Fruit fly (Drosophila melanogaster) whole organism, embryonic: ENCODE results near the gene acj6.

Experiments
- Bteb2 ChIP-seq: fragments of 200-800 bp; sonication (Bioruptor generic); optimal IDR thresholded peaks from 2 replicates; lab custom pipeline; 2016; ENCODE audit warnings: missing biosample characterization, missing genetic modification characterization
- CG1024 ChIP-seq: fragments of 200-800 bp; sonication (Bioruptor generic); IDR thresholded peaks from 2 replicates; pipeline ENCODE4 v1.3.6; 2022; ENCODE audit warnings: missing biosample characterization, missing genetic modification characterization
- CG12769 ChIP-seq: fragments of 200-800 bp; sonication (Bioruptor generic); optimal IDR thresholded peaks from 2 replicates; lab custom pipeline; 2019; ENCODE audit warnings: missing biosample characterization, mild to moderate bottlenecking, missing genetic modification characterization, moderate library complexity
- CG15601 ChIP-seq: fragments of 200-800 bp; sonication (Bioruptor generic); optimal IDR thresholded peaks from 3 replicates; lab custom pipeline; 2019; ENCODE audit warnings: missing biosample characterization, mild to moderate bottlenecking, missing genetic modification characterization, moderate library complexity
- CG1603 ChIP-seq: fragments of 200-800 bp; sonication (Bioruptor generic); optimal IDR thresholded peaks from 2 replicates; lab custom pipeline; 2019; ENCODE audit warnings: missing biosample characterization, mild to moderate bottlenecking, missing genetic modification characterization, moderate library complexity
- CG17186 ChIP-seq: fragments of 200-800 bp; sonication (Bioruptor generic); optimal IDR thresholded peaks from 3 replicates; lab custom pipeline; 2017; ENCODE audit warnings: missing biosample characterization, missing genetic modification reagents, missing genetic modification characterization
- CG17359 ChIP-seq: fragments of 200-800 bp; sonication (Bioruptor generic); optimal IDR thresholded peaks from 3 replicates; lab custom pipeline; 2018; ENCODE audit warnings: missing biosample characterization, mild to moderate bottlenecking, missing genetic modification characterization, moderate library complexity
- CG2129 ChIP-seq: fragments of 200-800 bp; sonication (Bioruptor generic); IDR thresholded peaks from 2 replicates; pipeline ENCODE4 v1.3.6; 2022; ENCODE audit warnings: missing biosample characterization, missing genetic modification characterization; ENCODE audit not compliant: partially characterized antibody
- CG30403 ChIP-seq: fragments of 200-800 bp; sonication (Bioruptor generic); optimal IDR thresholded peaks from 3 replicates; lab custom pipeline; 2016; ENCODE audit warnings: missing biosample characterization, missing genetic modification characterization
- CG32772 ChIP-seq: fragments of 200-800 bp; sonication (Bioruptor generic); IDR thresholded peaks from 2 replicates; pipeline ENCODE4 v1.3.6; 2022; ENCODE audit warnings: missing biosample characterization, missing genetic modification characterization
- CG4617 ChIP-seq: fragments of 200-800 bp; sonication (Bioruptor generic); optimal IDR thresholded peaks from 3 replicates; lab custom pipeline; 2016; ENCODE audit warnings: missing biosample characterization, missing genetic modification characterization, borderline replicate concordance
- CG7271 ChIP-seq: fragments of 200-800 bp; sonication (Bioruptor generic); optimal IDR thresholded peaks from 2 replicates; lab custom pipeline; 2018; ENCODE audit warnings: missing biosample characterization, mild to moderate bottlenecking, missing genetic modification characterization, moderate library complexity
- CG9215 ChIP-seq: fragments of 200-800 bp; sonication (Bioruptor generic); IDR thresholded peaks from 2 replicates; pipeline ENCODE4 v1.3.6; 2022; ENCODE audit warnings: missing biosample characterization, missing genetic modification characterization
- CG9932 ChIP-seq: fragments of 200-800 bp; sonication (Bioruptor generic); IDR thresholded peaks from 2 replicates; pipeline ENCODE4 v1.3.6; 2022; ENCODE audit warnings: missing biosample characterization, missing genetic modification characterization
- CTCF ChIP-seq: fragments of 200-800 bp; sonication (Bioruptor generic); optimal IDR thresholded peaks from 2 replicates; lab custom pipeline; 2017; ENCODE audit warnings: missing biosample characterization, mild to moderate bottlenecking, missing genetic modification characterization, moderate library complexity
- Drgx ChIP-seq: fragments of 200-800 bp; sonication (Bioruptor generic); IDR thresholded peaks from 2 replicates; pipeline ENCODE4 v1.3.6; 2022; ENCODE audit warnings: missing biosample characterization, missing genetic modification characterization
- Ets97D ChIP-seq: fragments of 200-800 bp; sonication (Bioruptor generic); optimal IDR thresholded peaks from 3 replicates; lab custom pipeline; 2016; ENCODE audit warnings: missing biosample characterization, missing genetic modification characterization
- Fer1 ChIP-seq: fragments of 200-800 bp; sonication (Bioruptor generic); optimal IDR thresholded peaks from 2 replicates; lab custom pipeline; 2017; ENCODE audit warnings: missing biosample characterization, mild to moderate bottlenecking, missing genetic modification characterization
- Hey ChIP-seq: fragments of 200-800 bp; sonication (Bioruptor generic); optimal IDR thresholded peaks from 3 replicates; lab custom pipeline; 2018; ENCODE audit warnings: missing biosample characterization, mild to moderate bottlenecking, missing genetic modification characterization
- HmgD ChIP-seq: fragments of 200-800 bp; sonication (Bioruptor generic); optimal IDR thresholded peaks from 3 replicates; lab custom pipeline; 2016; ENCODE audit warnings: missing biosample characterization, missing genetic modification characterization
- Lim3 ChIP-seq: fragments of 200-800 bp; sonication (Bioruptor generic); IDR thresholded peaks from 2 replicates; pipeline ENCODE4 v1.3.6; 2022; ENCODE audit warnings: missing biosample characterization, missing genetic modification characterization
- MBD-R2 ChIP-seq: fragments of 200-800 bp; sonication (Bioruptor generic); IDR thresholded peaks from 2 replicates; pipeline ENCODE4 v1.3.6; 2022; ENCODE audit warnings: missing biosample characterization, missing genetic modification characterization
- Neu2 ChIP-seq: fragments of 200-800 bp; sonication (Bioruptor generic); optimal IDR thresholded peaks from 3 replicates; lab custom pipeline; 2016; ENCODE audit warnings: missing biosample characterization, missing genetic modification characterization, borderline replicate concordance
- Oaz ChIP-seq: fragments of 200-800 bp; sonication (Bioruptor generic); IDR thresholded peaks from 2 replicates; pipeline ENCODE4 v1.3.6; 2022; ENCODE audit warnings: missing biosample characterization, missing genetic modification characterization
- Opbp ChIP-seq: fragments of 200-800 bp; sonication (Bioruptor generic); IDR thresholded peaks from 3 replicates; pipeline ENCODE4 v1.3.6; 2022; ENCODE audit warnings: missing biosample characterization, missing genetic modification characterization; ENCODE audit not compliant: partially characterized antibody
- Pdp1 ChIP-seq, 2 experiments: fragments of 200-800 bp; sonication (Bioruptor generic); optimal IDR thresholded peaks; 3 replicates each; lab custom pipeline; 2016; ENCODE audit warnings: missing biosample characterization in 2 of 2, missing genetic modification characterization in 2 of 2, mild to moderate bottlenecking in 1 of 2, moderate library complexity in 1 of 2
- Rx ChIP-seq: fragments of 200-800 bp; sonication (Bioruptor generic); IDR thresholded peaks from 2 replicates; pipeline ENCODE4 v1.3.6; 2022; ENCODE audit warnings: missing biosample characterization, missing genetic modification characterization
- Sin3A ChIP-seq: fragments of >200 bp; optimal IDR thresholded peaks from 2 replicates; lab custom pipeline; 2018
- Stat92E ChIP-seq, 3 experiments: fragments of >200 bp in 2 of 3; fragments of 200-800 bp in 1 of 3; sonication (Bioruptor generic) in 1 of 3; optimal IDR thresholded peaks; 2 replicates each; lab custom pipeline; 2017 to 2019; ENCODE audit warnings: missing biosample characterization in 3 of 3, missing genetic modification characterization in 3 of 3, mild to moderate bottlenecking in 1 of 3, moderate library complexity in 1 of 3
- Usf ChIP-seq: fragments of 200-800 bp; sonication (Bioruptor generic); optimal IDR thresholded peaks from 2 replicates; lab custom pipeline; 2017; ENCODE audit warnings: missing genotype, missing biosample characterization, missing genetic modification characterization
- Xbp1 ChIP-seq: fragments of 200-800 bp; sonication (Bioruptor generic); optimal IDR thresholded peaks from 3 replicates; lab custom pipeline; 2016; ENCODE audit warnings: missing biosample characterization, mild to moderate bottlenecking, missing genetic modification characterization
- ase ChIP-seq: fragments of 200-800 bp; sonication (Bioruptor generic); IDR thresholded peaks from 3 replicates; pipeline ENCODE4 v1.3.6; 2022; ENCODE audit warnings: missing biosample characterization, missing genetic modification characterization
- bsh ChIP-seq, 2 experiments: fragments of 200-800 bp; sonication (Bioruptor generic); optimal IDR thresholded peaks; 2 replicates each; lab custom pipeline; 2017 to 2018; ENCODE audit warnings: mild to moderate bottlenecking in 2 of 2, missing biosample characterization in 2 of 2, missing genetic modification characterization in 2 of 2, moderate library complexity in 1 of 2
- cas ChIP-seq: fragments of 200-800 bp; sonication (Bioruptor generic); IDR thresholded peaks from 2 replicates; pipeline ENCODE4 v1.3.6; 2022; ENCODE audit warnings: missing biosample characterization, missing genetic modification characterization
- cato ChIP-seq: fragments of 200-800 bp; sonication (Bioruptor generic); optimal IDR thresholded peaks from 2 replicates; lab custom pipeline; 2016; ENCODE audit warnings: missing biosample characterization, missing genetic modification characterization, borderline replicate concordance
- dm ChIP-seq: fragments of 200-800 bp; sonication (Bioruptor generic); optimal IDR thresholded peaks from 3 replicates; lab custom pipeline; 2016; ENCODE audit warnings: missing biosample characterization, missing genetic modification characterization
- dmrt11E ChIP-seq: fragments of 200-800 bp; sonication (Bioruptor generic); optimal IDR thresholded peaks from 3 replicates; lab custom pipeline; 2018; ENCODE audit warnings: missing biosample characterization, mild to moderate bottlenecking, missing genetic modification characterization, moderate library complexity
- ewg ChIP-seq: fragments of 200-800 bp; sonication (Bioruptor generic); optimal IDR thresholded peaks from 3 replicates; lab custom pipeline; 2017; ENCODE audit warnings: mild to moderate bottlenecking, missing biosample characterization, missing genetic modification reagents, missing genetic modification characterization
- gem ChIP-seq: fragments of 200-800 bp; sonication (Bioruptor generic); optimal IDR thresholded peaks from 2 replicates; lab custom pipeline; 2019; ENCODE audit warnings: missing biosample characterization, mild to moderate bottlenecking, missing genetic modification characterization, moderate library complexity
- gsb-n ChIP-seq: fragments of 200-800 bp; sonication (Bioruptor generic); optimal IDR thresholded peaks from 3 replicates; lab custom pipeline; 2018; ENCODE audit warnings: missing biosample characterization, mild to moderate bottlenecking, missing genetic modification characterization
- gt ChIP-seq: fragments of 200-800 bp; sonication (Bioruptor generic); IDR thresholded peaks from 2 replicates; pipeline ENCODE4 v1.3.6; 2022; ENCODE audit warnings: missing biosample characterization, missing genetic modification characterization
- hkb ChIP-seq, 2 experiments: fragments of 200-800 bp in 1 of 2; fragments of >200 bp in 1 of 2; sonication (Bioruptor generic) in 1 of 2; IDR thresholded peaks in 1 of 2; optimal IDR thresholded peaks in 1 of 2; 2 replicates each; pipeline versions ENCODE4 v1.3.6 to Lab custom; 2017 to 2022; ENCODE audit warnings: missing biosample characterization in 1 of 2, missing genetic modification characterization in 1 of 2
- jumu ChIP-seq: fragments of 200-800 bp; sonication (Bioruptor generic); optimal IDR thresholded peaks from 3 replicates; lab custom pipeline; 2016; ENCODE audit warnings: missing biosample characterization, missing genetic modification characterization
- lilli ChIP-seq: fragments of 200-800 bp; sonication (Bioruptor generic); optimal IDR thresholded peaks from 3 replicates; lab custom pipeline; 2016; ENCODE audit warnings: missing biosample characterization, missing genetic modification characterization
- luna ChIP-seq: fragments of 200-800 bp; sonication (Bioruptor generic); optimal IDR thresholded peaks from 2 replicates; lab custom pipeline; 2016; ENCODE audit warnings: missing biosample characterization, missing genetic modification characterization
- maf-S ChIP-seq: fragments of 200-800 bp; sonication (Bioruptor generic); optimal IDR thresholded peaks from 2 replicates; lab custom pipeline; 2016; ENCODE audit warnings: missing biosample characterization, missing genetic modification characterization
- nerfin-2 ChIP-seq: fragments of 200-800 bp; sonication (Bioruptor generic); IDR thresholded peaks from 2 replicates; pipeline ENCODE4 v1.3.6; 2022; ENCODE audit warnings: missing biosample characterization, missing genetic modification characterization; ENCODE audit not compliant: partially characterized antibody
- p53 ChIP-seq: fragments of 200-800 bp; sonication (Bioruptor generic); optimal IDR thresholded peaks from 2 replicates; lab custom pipeline; 2016; ENCODE audit warnings: missing biosample characterization, missing genetic modification characterization
- pfk ChIP-seq: fragments of 200-800 bp; sonication (Bioruptor generic); optimal IDR thresholded peaks from 2 replicates; lab custom pipeline; 2018; ENCODE audit warnings: missing biosample characterization, mild to moderate bottlenecking, missing genetic modification characterization, moderate library complexity

Gene acj6

DNA sequence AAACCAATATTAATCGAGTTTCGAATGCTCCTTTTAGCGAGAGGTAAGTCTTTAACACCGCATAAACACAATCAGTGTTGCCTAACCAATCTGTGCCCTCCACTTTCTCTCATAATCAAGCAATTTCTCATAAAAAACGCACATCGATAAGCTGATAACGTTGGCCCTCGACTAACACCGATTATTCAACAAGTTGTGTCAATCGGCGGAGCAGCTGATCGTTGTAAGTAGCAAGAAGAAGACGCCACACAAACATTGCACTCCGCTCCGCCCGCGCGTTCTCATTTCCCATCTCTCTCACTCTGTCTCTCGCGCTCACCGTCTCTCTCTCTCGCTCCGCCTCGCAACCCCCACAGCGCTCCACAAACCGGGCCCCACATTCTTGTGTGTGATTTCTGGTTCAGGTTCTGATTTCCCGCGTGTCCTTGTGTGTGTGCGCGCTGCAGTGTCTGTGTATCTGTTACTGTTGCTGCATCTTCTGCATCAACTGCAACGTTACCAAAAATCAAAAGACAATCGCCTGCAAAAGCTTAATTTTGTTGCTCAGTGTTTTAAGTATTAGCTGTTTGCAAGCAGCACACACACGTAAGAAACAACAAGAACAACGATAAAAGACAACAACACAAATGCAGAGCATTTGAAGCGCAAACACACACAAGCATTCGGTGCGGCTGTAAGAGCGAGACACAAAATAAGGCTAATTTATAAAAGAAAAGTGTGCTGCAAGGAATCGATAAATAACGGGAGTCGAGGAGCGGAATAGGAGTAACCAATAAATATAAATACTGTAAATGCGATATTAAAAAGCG is 45.6 kb downstream of the acj6 start, which contains the start of the genes CG9114 and HDAC6 (continued):
- TF ChIP-seq CG9215 (GFP tag; lab: Robert Waterston, UW): no peak
- TF ChIP-seq CG9932 (GFP tag; lab: Robert Waterston, UW): no peak
- TF ChIP-seq Bteb2 (GFP tag; lab: Kevin White, UChicago): no peak
- no peak for TF ChIP-seq Hey
- TF ChIP-seq p53: no peak
- TF ChIP-seq MBD-R2 (GFP tag; lab: Robert Waterston, UW): peak; percentile 69
- TF ChIP-seq dm: peak; percentile 32
- no peak for TF ChIP-seq Oaz (GFP tag; lab: Robert Waterston, UW)
- TF ChIP-seq CG32772 (GFP tag; lab: Robert Waterston, UW): no peak
- TF ChIP-seq CG4617 (GFP tag; lab: Kevin White, UChicago): no peak
- no peak for TF ChIP-seq ewg (GFP tag; lab: Kevin White, UChicago)
- peak; percentile 83 for TF ChIP-seq Sin3A
- peak; percentile 11 for TF ChIP-seq CG17186 (GFP tag; lab: Kevin White, UChicago)
- TF ChIP-seq hkb (optimal IDR thresholded peaks at IDR 0.05; lab: Kevin White, UChicago): no peak
- 0 out of 2 replicates have a peak, but pooled peaks have one; percentile 19 for TF ChIP-seq hkb (GFP tag; IDR thresholded peaks at IDR 0.05; lab: Robert Waterston, UW)
- TF ChIP-seq CG15601: no peak
- TF ChIP-seq CG1024 (GFP tag; lab: Robert Waterston, UW): no peak
- no peak for TF ChIP-seq CTCF (GFP tag; lab: Kevin White, UChicago)
- TF ChIP-seq bsh (GFP tag; optimal IDR thresholded peaks at IDR 0.05; lab: Kevin White, UChicago): peak in 1 of 2 experiments; percentile 3
- peak; percentile 78 for TF ChIP-seq CG12769 (tag; lab: Kevin White, UChicago)
- no peak for TF ChIP-seq gt (GFP tag; lab: Robert Waterston, UW)
- TF ChIP-seq Ets97D: peak; percentile 6
- no peak for TF ChIP-seq luna
- TF ChIP-seq cato (GFP tag; lab: Kevin White, UChicago): no peak
- no peak for TF ChIP-seq Drgx (GFP tag; lab: Robert Waterston, UW)
- peak; percentile 18 for TF ChIP-seq lilli (GFP tag; lab: Kevin White, UChicago)
- peak; percentile 72; the same call in 2 of the 3 replicates for TF ChIP-seq Opbp (GFP tag; lab: Robert Waterston, UW)
- TF ChIP-seq CG17359 (tag; lab: Kevin White, UChicago): peak; percentile 8
- peak in 1 of 2 experiments; percentile 88 for TF ChIP-seq Pdp1 (GFP tag; optimal IDR thresholded peaks at IDR 0.05; lab: Kevin White, UChicago)
- no peak for TF ChIP-seq Fer1
- TF ChIP-seq Neu2 (GFP tag; lab: Kevin White, UChicago): no peak
- TF ChIP-seq pfk (GFP tag; lab: Kevin White, UChicago): no peak
- TF ChIP-seq maf-S (GFP tag; lab: Kevin White, UChicago): no peak
- TF ChIP-seq CG1603 (tag; lab: Kevin White, UChicago): no peak
- 0 out of 3 replicates have a peak, but pooled peaks have one; percentile 6 for TF ChIP-seq ase (GFP tag; lab: Robert Waterston, UW)
- TF ChIP-seq cas (GFP tag; lab: Robert Waterston, UW): no peak
- no peak for TF ChIP-seq CG7271 (tag; lab: Kevin White, UChicago)
- TF ChIP-seq CG2129 (GFP tag; lab: Robert Waterston, UW): peak; percentile 70; the same call in 1 of the 2 replicates
- TF ChIP-seq HmgD (GFP tag; lab: Kevin White, UChicago): peak; percentile 55
- no peak for TF ChIP-seq gem (tag; lab: Kevin White, UChicago)
- no peak for TF ChIP-seq Usf (GFP tag; lab: Kevin White, UChicago)
- no peak for TF ChIP-seq CG30403
- TF ChIP-seq Stat92E (GFP tag; optimal IDR thresholded peaks at IDR 0.05; lab: Kevin White, UChicago): no peak
- no peak for TF ChIP-seq Rx (GFP tag; lab: Robert Waterston, UW)
- TF ChIP-seq Lim3: no peak
- no peak for TF ChIP-seq gsb-n
- TF ChIP-seq dmrt11E (tag; lab: Kevin White, UChicago): no peak
- TF ChIP-seq Xbp1 (GFP tag; lab: Kevin White, UChicago): no peak
- peak; percentile 92 for TF ChIP-seq nerfin-2 (GFP tag; lab: Robert Waterston, UW)
- TF ChIP-seq jumu (GFP tag; lab: Kevin White, UChicago): no peak
